Fruit fly (Drosophila melanogaster) whole organism, pupa: ENCODE measurements around the gene Klc.

ENCODE experiments used
- CG10348 ChIP-seq: fragments of 200-800 bp; sonication (Bioruptor generic); IDR thresholded peaks from 2 replicates; pipeline ENCODE4 v1.3.6; 2022; ENCODE audit warnings: missing biosample characterization, missing genetic modification characterization
- CG13204 ChIP-seq: fragments of 200-800 bp; sonication (Bioruptor generic); optimal IDR thresholded peaks from 2 replicates; lab custom pipeline; 2018; ENCODE audit warnings: missing biosample characterization, mild to moderate bottlenecking, missing genetic modification characterization, moderate library complexity
- CG15710 ChIP-seq: fragments of 200-800 bp; sonication (Bioruptor generic); optimal IDR thresholded peaks from 2 replicates; lab custom pipeline; 2018; ENCODE audit warnings: missing biosample characterization, mild to moderate bottlenecking, missing genetic modification characterization, moderate library complexity
- CG17806 ChIP-seq: fragments of 200-800 bp; sonication (Bioruptor generic); optimal IDR thresholded peaks from 2 replicates; lab custom pipeline; 2018; ENCODE audit warnings: missing biosample characterization, mild to moderate bottlenecking, missing genetic modification characterization, moderate library complexity
- CG32121 ChIP-seq: fragments of 200-800 bp; sonication (Bioruptor generic); IDR thresholded peaks from 2 replicates; pipeline ENCODE4 v1.3.6; 2022; ENCODE audit warnings: missing biosample characterization, missing genetic modification characterization
- CG4496 ChIP-seq: fragments of 200-800 bp; sonication (Bioruptor generic); IDR thresholded peaks from 3 replicates; pipeline ENCODE4 v1.3.6; 2022; ENCODE audit warnings: missing biosample characterization, missing genetic modification characterization
- CG8159 ChIP-seq: fragments of 200-800 bp; sonication (Bioruptor generic); optimal IDR thresholded peaks from 3 replicates; lab custom pipeline; 2018; ENCODE audit warnings: missing biosample characterization, mild to moderate bottlenecking, missing genetic modification characterization, moderate library complexity
- CG8301 ChIP-seq: fragments of 200-800 bp; sonication (Bioruptor generic); optimal IDR thresholded peaks from 2 replicates; lab custom pipeline; 2018; ENCODE audit warnings: missing biosample characterization, mild to moderate bottlenecking, missing genetic modification characterization
- CG9948 ChIP-seq: fragments of 200-800 bp; sonication (Bioruptor generic); optimal IDR thresholded peaks from 2 replicates; lab custom pipeline; 2018; ENCODE audit warnings: missing biosample characterization, mild to moderate bottlenecking, missing genetic modification characterization, moderate library complexity
- D1 ChIP-seq: fragments of 200-800 bp; sonication (Bioruptor generic); optimal IDR thresholded peaks from 2 replicates; lab custom pipeline; 2018; ENCODE audit warnings: missing biosample characterization, mild to moderate bottlenecking, missing genetic modification characterization, moderate library complexity
- EcR ChIP-seq: fragments of 200-800 bp; sonication (Bioruptor generic); optimal IDR thresholded peaks from 3 replicates; lab custom pipeline; 2019; ENCODE audit warnings: missing biosample characterization, missing genetic modification characterization, mild to moderate bottlenecking, moderate library complexity, missing genetic modification reagents
- Pif1A ChIP-seq: fragments of 200-800 bp; sonication (Bioruptor generic); optimal IDR thresholded peaks from 3 replicates; lab custom pipeline; 2016; ENCODE audit warnings: missing biosample characterization, missing genetic modification characterization
- Snoo ChIP-seq: fragments of 200-800 bp; sonication (Bioruptor generic); optimal IDR thresholded peaks from 3 replicates; lab custom pipeline; 2017; ENCODE audit warnings: missing biosample characterization, mild to moderate bottlenecking, missing genetic modification characterization, inconsistent platforms

DNA sequence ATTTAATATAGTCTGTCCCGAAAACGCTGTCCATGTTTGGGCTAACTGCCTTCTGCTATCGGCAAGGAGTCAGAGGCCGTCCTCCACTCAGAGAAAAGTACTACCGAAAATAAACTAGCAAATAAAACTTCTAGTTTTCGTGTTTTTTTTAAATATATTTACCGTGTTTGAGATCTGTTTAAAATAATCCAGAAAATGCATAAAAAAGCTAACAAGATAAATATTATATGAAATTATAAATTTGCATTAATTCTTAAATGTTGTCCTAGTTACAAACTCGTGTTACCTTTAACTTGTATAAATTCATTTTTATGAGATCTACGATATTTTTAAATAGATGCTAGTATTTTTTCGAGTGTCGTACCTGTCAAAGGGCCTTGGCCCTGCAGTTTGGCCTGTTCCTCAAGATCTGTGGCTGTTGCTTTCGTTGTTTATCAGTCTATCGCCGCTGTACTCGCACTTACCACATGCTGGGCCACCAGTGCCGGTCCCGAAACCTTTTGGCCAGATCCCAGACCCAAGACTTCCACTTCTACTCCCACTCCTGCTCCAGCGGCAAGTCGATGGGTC is 46.3 kb downstream of the Klc start:
- TF ChIP-seq EcR: no peak
- no peak for TF ChIP-seq CG32121 (GFP tag; lab: Robert Waterston, UW)
- peak; percentile 27 for TF ChIP-seq Pif1A (GFP tag; lab: Kevin White, UChicago)
- TF ChIP-seq Snoo (tag; lab: Kevin White, UChicago): peak; percentile 33
- peak; percentile 58 for TF ChIP-seq D1 (tag; lab: Kevin White, UChicago)
- peak; percentile 67 for TF ChIP-seq CG9948 (tag; lab: Kevin White, UChicago)
- peak; percentile 52 for TF ChIP-seq CG17806
- no peak for TF ChIP-seq CG4496 (GFP tag; lab: Robert Waterston, UW)
- peak; percentile 0 for TF ChIP-seq CG8301 (tag; lab: Kevin White, UChicago)
- TF ChIP-seq CG13204 (GFP tag; lab: Kevin White, UChicago): no peak
- no peak for TF ChIP-seq CG10348 (GFP tag; lab: Robert Waterston, UW)
- peak; percentile 81 for TF ChIP-seq CG8159 (tag; lab: Kevin White, UChicago)
- TF ChIP-seq CG15710: peak; percentile 16
